Fruit fly (Drosophila melanogaster): ENCODE measurements around the gene CG31041.

- TF ChIP-seq CG8478 (optimal IDR thresholded peaks at IDR 0.05) (no peak), CTCF (optimal IDR thresholded peaks at IDR 0.05) (no peak)
These were observed 45.5 kb downstream of the CG31041 start for dm6 chr3R:29545163-29545562.

Data from S2 (cell line).